Fruit fly (Drosophila melanogaster): ENCODE data around the gene dgt6.
A peak's percentile ranks its signal among the peaks of the same experiment; 100 is the strongest.

dgt6 gene

dm6 chr3R:29130902-29131621 is at the start of gene dgt6, which contains the start of gene Vha100-1:
Gene dgt6 (minus strand): TSS chr3R:29130972.
Gene Vha100-1 (plus strand): TSS chr3R:29131193.
- TF ChIP-seq CG12768 (GFP tag; optimal IDR thresholded peaks at IDR 0.05) (peak; percentile 30), pad (GFP tag; optimal IDR thresholded peaks at IDR 0.05) (peak; percentile 24), kay (GFP tag; ENCODE audit: borderline replicate concordance) (no peak), CG11617 (GFP tag; optimal IDR thresholded peaks at IDR 0.05) (no peak), cic (GFP tag; optimal IDR thresholded peaks at IDR 0.05) (no peak), CG14711 (tag; optimal IDR thresholded peaks at IDR 0.05) (peak; percentile 89), CG7101 (tag; optimal IDR thresholded peaks at IDR 0.05) (peak; percentile 30), toe (GFP tag; optimal IDR thresholded peaks at IDR 0.05) (no peak), CG33017 (tag; optimal IDR thresholded peaks at IDR 0.05) (peak; percentile 5), bab1 (GFP tag; optimal IDR thresholded peaks at IDR 0.05) (peak; percentile 37), Crg-1 (GFP tag; optimal IDR thresholded peaks at IDR 0.05) (no peak), CG5204 (GFP tag; optimal IDR thresholded peaks at IDR 0.05) (no peak), Mnt (GFP tag; optimal IDR thresholded peaks at IDR 0.05) (peak; percentile 10), CG7045 (GFP tag; optimal IDR thresholded peaks at IDR 0.05) (no peak), tj (GFP tag; optimal IDR thresholded peaks at IDR 0.05) (no peak), Hr96 (GFP tag; optimal IDR thresholded peaks at IDR 0.05) (no peak), cnc (optimal IDR thresholded peaks at IDR 0.05) (no peak), CG1620 (GFP tag; optimal IDR thresholded peaks at IDR 0.05) (no peak), ovo (GFP tag; optimal IDR thresholded peaks at IDR 0.05) (no peak), Clk (GFP tag; optimal IDR thresholded peaks at IDR 0.05) (no peak)

dm6 chr3R:29164930-29165693 is 34.3 kb upstream of the dgt6 start, which contains the start of gene CG11898:
Gene CG11898 (plus strand): TSS chr3R:29165643.
- TF ChIP-seq CG7101 (tag; optimal IDR thresholded peaks at IDR 0.05): peak; percentile 55
- no peak for TF ChIP-seq cic (GFP tag; optimal IDR thresholded peaks at IDR 0.05)
- peak; percentile 4 for TF ChIP-seq CG14711 (tag; optimal IDR thresholded peaks at IDR 0.05)
- peak; percentile 47 for TF ChIP-seq CG33017 (tag; optimal IDR thresholded peaks at IDR 0.05)
- peak; percentile 17 for TF ChIP-seq CG11617 (GFP tag; optimal IDR thresholded peaks at IDR 0.05)
- TF ChIP-seq bab1 (GFP tag; optimal IDR thresholded peaks at IDR 0.05): no peak
- TF ChIP-seq Hr96 (GFP tag; optimal IDR thresholded peaks at IDR 0.05): no peak
- no peak for TF ChIP-seq tj (GFP tag; optimal IDR thresholded peaks at IDR 0.05)
- no peak for TF ChIP-seq pad (GFP tag; optimal IDR thresholded peaks at IDR 0.05)
- TF ChIP-seq kay (GFP tag; ENCODE audit: borderline replicate concordance): no peak
- TF ChIP-seq Crg-1 (GFP tag; optimal IDR thresholded peaks at IDR 0.05): no peak
- TF ChIP-seq ovo (GFP tag; optimal IDR thresholded peaks at IDR 0.05): no peak
- TF ChIP-seq cnc (optimal IDR thresholded peaks at IDR 0.05): no peak
- TF ChIP-seq Clk (GFP tag; optimal IDR thresholded peaks at IDR 0.05): no peak
- no peak for TF ChIP-seq CG1620 (GFP tag; optimal IDR thresholded peaks at IDR 0.05)
- peak; percentile 2 for TF ChIP-seq CG5204 (GFP tag; optimal IDR thresholded peaks at IDR 0.05)
- TF ChIP-seq Mnt (GFP tag; optimal IDR thresholded peaks at IDR 0.05): peak; percentile 13
- TF ChIP-seq CG12768 (GFP tag; optimal IDR thresholded peaks at IDR 0.05): no peak
- TF ChIP-seq toe (GFP tag; optimal IDR thresholded peaks at IDR 0.05): no peak
- no peak for TF ChIP-seq CG7045 (GFP tag; optimal IDR thresholded peaks at IDR 0.05)

DNA sequence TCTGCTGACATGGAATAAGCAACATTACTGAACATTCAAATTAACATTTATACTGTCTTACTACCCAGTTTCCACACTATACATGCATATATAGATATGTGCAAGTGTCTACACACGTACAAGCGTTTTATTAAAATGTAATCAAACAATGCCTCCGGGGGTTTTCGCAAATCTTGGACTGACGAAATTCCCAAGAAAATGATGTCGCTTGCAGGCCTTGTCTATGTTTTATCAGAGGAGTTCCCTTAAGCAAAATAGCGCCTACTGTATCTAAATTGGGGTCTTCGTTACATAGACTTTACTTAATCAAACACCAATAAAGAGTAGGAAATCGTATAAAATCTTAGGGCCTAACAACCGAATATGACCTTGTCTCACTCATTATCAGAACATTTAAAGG is 28.8 kb upstream of the dgt6 start:
- TF ChIP-seq CG1620 (GFP tag; optimal IDR thresholded peaks at IDR 0.05) (no peak), pad (GFP tag; optimal IDR thresholded peaks at IDR 0.05) (no peak), CG12768 (GFP tag; optimal IDR thresholded peaks at IDR 0.05) (no peak), CG7101 (tag; optimal IDR thresholded peaks at IDR 0.05) (no peak), Mnt (GFP tag; optimal IDR thresholded peaks at IDR 0.05) (no peak), ovo (GFP tag; optimal IDR thresholded peaks at IDR 0.05) (no peak), cic (GFP tag; optimal IDR thresholded peaks at IDR 0.05) (no peak), CG33017 (tag; optimal IDR thresholded peaks at IDR 0.05) (no peak), CG11617 (GFP tag; optimal IDR thresholded peaks at IDR 0.05) (no peak), Crg-1 (GFP tag; optimal IDR thresholded peaks at IDR 0.05) (no peak)

- TF ChIP-seq Clk (GFP tag; optimal IDR thresholded peaks at IDR 0.05) (no peak), Mnt (GFP tag; optimal IDR thresholded peaks at IDR 0.05) (peak; percentile 12), cic (GFP tag; optimal IDR thresholded peaks at IDR 0.05) (peak; percentile 89)
Observed at dm6 chr3R:29158721-29159120, 27.9 kb upstream of the dgt6 start.

DNA sequence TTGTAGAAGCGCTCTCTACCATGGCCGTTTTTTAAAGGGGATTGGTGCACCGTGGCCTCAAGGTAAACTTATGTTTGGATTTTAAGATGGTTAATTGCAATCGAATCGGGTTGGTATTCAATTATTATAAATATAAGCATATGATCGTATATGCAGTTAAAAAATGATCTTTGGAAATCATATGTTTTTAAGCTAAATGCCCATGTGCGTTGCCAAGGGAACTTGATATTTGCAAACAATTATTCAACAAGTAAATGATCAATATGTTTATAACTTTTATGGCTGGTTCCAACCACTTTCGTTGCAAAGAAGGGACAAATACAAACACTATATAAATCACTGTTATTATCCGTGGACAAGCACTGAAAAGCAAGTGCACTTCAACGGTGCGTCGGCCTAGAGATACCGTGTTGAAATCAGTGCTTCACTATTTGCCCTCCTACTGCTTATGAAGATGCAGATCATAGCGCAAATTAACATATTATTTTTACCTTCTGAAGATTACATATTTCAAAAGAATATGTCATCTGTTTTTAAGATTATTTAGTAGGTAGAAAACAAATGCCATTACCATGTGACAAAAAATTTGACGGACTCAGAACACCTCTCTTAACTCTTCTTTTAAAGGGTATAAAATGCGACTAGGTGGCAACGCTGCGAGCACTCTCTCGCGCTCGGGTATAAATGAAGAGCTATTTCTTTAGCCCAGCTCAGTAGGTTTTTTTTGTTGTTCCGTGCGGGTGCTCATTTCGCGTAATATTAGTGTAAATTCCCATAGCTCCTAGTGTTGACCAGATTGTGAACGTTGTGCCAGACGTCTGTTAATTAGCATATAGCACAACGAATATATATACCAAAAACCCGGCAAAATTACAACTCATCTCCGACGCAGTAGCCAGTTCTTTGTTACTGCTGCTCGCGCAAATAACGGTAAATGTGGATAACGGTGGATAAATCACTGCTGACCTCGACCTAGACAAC is 26.9 kb upstream of the dgt6 start, which contains the start of gene rdog:
Gene rdog, plus strand, starts transcription at position 705 of the 981 bp plus-strand sequence.
- peak; percentile 53 for TF ChIP-seq Clk (GFP tag; optimal IDR thresholded peaks at IDR 0.05)
- TF ChIP-seq cic (GFP tag; optimal IDR thresholded peaks at IDR 0.05): peak; percentile 74
- peak; percentile 80 for TF ChIP-seq bab1 (GFP tag; optimal IDR thresholded peaks at IDR 0.05)
- peak; percentile 82 for TF ChIP-seq CG7045 (GFP tag; optimal IDR thresholded peaks at IDR 0.05)
- TF ChIP-seq pad (GFP tag; optimal IDR thresholded peaks at IDR 0.05): peak; percentile 73
- TF ChIP-seq CG7101 (tag; optimal IDR thresholded peaks at IDR 0.05): peak; percentile 80
- peak; percentile 77 for TF ChIP-seq CG33017 (tag; optimal IDR thresholded peaks at IDR 0.05)
- peak; percentile 71 for TF ChIP-seq Mnt (GFP tag; optimal IDR thresholded peaks at IDR 0.05)
- peak; percentile 97 for TF ChIP-seq ovo (GFP tag; optimal IDR thresholded peaks at IDR 0.05)
- peak; percentile 59 for TF ChIP-seq tj (GFP tag; optimal IDR thresholded peaks at IDR 0.05)
- TF ChIP-seq CG11617 (GFP tag; optimal IDR thresholded peaks at IDR 0.05): peak; percentile 92
- TF ChIP-seq cnc (optimal IDR thresholded peaks at IDR 0.05): peak in 1 of 2 experiments; percentile 10
- no peak for TF ChIP-seq kay (GFP tag; ENCODE audit: borderline replicate concordance)
- peak; percentile 62 for TF ChIP-seq CG1620 (GFP tag; optimal IDR thresholded peaks at IDR 0.05)
- TF ChIP-seq CG12768 (GFP tag; optimal IDR thresholded peaks at IDR 0.05): peak; percentile 86
- no peak for TF ChIP-seq toe (GFP tag; optimal IDR thresholded peaks at IDR 0.05)
- peak; percentile 89 for TF ChIP-seq Hr96 (GFP tag; optimal IDR thresholded peaks at IDR 0.05)
- TF ChIP-seq Crg-1 (GFP tag; optimal IDR thresholded peaks at IDR 0.05): peak; percentile 65
- TF ChIP-seq CG5204 (GFP tag; optimal IDR thresholded peaks at IDR 0.05): no peak
- TF ChIP-seq CG14711 (tag; optimal IDR thresholded peaks at IDR 0.05): peak; percentile 63

Measured in whole organism, adult.